Worm (Caenorhabditis elegans) whole organism, L4 larva: ENCODE data around the gene F32D8.14.

Experiments used
- F10B5.3 ChIP-seq: sonication (generic microtip); optimal IDR thresholded peaks from 2 replicates; lab custom pipeline; 2016; ENCODE audit warnings: mild to moderate bottlenecking, missing genetic modification characterization, missing compliant biosample characterization
- F26F4.8 ChIP-seq: fragments of 200-800 bp; sonication (Bioruptor generic); conservative IDR thresholded peaks from 2 replicates; pipeline ENCODE4 v1.3.6; 2022; ENCODE audit warnings: missing genetic modification characterization, missing compliant biosample characterization
- T20F7.1 ChIP-seq: fragments of 200-800 bp; sonication (Bioruptor generic); optimal IDR thresholded peaks from 2 replicates; lab custom pipeline; 2018; ENCODE audit warnings: mild to moderate bottlenecking, missing genetic modification characterization, missing compliant biosample characterization
- T26A8.4 ChIP-seq: fragments of 200-800 bp; sonication (Bioruptor generic); IDR thresholded peaks from 2 replicates; pipeline ENCODE4 v1.3.6; 2022; ENCODE audit warnings: missing genetic modification characterization, missing compliant biosample characterization
- Y105C5A.15 ChIP-seq: fragments of 200-800 bp; sonication (Bioruptor generic); IDR thresholded peaks from 2 replicates; pipeline ENCODE4 v1.3.6; 2022; ENCODE audit warnings: missing genetic modification characterization, missing compliant biosample characterization
- ZK546.5 ChIP-seq, 2 experiments: sonication (generic microtip); optimal IDR thresholded peaks; 2 replicates each; lab custom pipeline; 2017; ENCODE audit warnings: missing biosample characterization in 2 of 2, missing genetic modification characterization in 2 of 2
- aly-2 ChIP-seq: sonication (generic microtip); optimal IDR thresholded peaks from 2 replicates; lab custom pipeline; 2018; ENCODE audit warnings: missing biosample characterization, missing genetic modification characterization
- ama-1 ChIP-seq: fragments of 150-350 bp; optimal IDR thresholded peaks from 2 replicates; lab custom pipeline; 2014; ENCODE audit warnings: inconsistent platforms, mixed read lengths
- ceh-20 ChIP-seq: fragments of 200-800 bp; sonication (Bioruptor generic); IDR thresholded peaks from 2 replicates; pipeline ENCODE4 v1.3.6; 2022; ENCODE audit warnings: missing genetic modification reagents, missing genetic modification characterization, missing compliant biosample characterization
- ceh-28 ChIP-seq: fragments of 150-350 bp; optimal IDR thresholded peaks from 2 replicates; lab custom pipeline; 2014; ENCODE audit warnings: missing biosample characterization, missing genetic modification reagents, missing genetic modification characterization
- ceh-32 ChIP-seq: sonication (generic microtip); optimal IDR thresholded peaks from 2 replicates; lab custom pipeline; 2016; ENCODE audit warnings: mild to moderate bottlenecking, missing genetic modification characterization, missing compliant biosample characterization; ENCODE audit not compliant: poor library complexity
- daf-8 ChIP-seq: fragments of 200-800 bp; sonication (Bioruptor generic); IDR thresholded peaks from 2 replicates; pipeline ENCODE4 v1.3.6; 2022; ENCODE audit warnings: missing genetic modification characterization, missing compliant biosample characterization
- dmd-8 ChIP-seq: fragments of 200-800 bp; sonication (Bioruptor generic); IDR thresholded peaks from 2 replicates; pipeline ENCODE4 v1.3.6; 2022; ENCODE audit warnings: missing genetic modification characterization, missing compliant biosample characterization
- dmd-9 ChIP-seq: fragments of 200-800 bp; sonication (Bioruptor generic); IDR thresholded peaks from 2 replicates; pipeline ENCODE4 v1.3.6; 2022; ENCODE audit warnings: missing genetic modification reagents, missing genetic modification characterization, missing compliant biosample characterization
- dve-1 ChIP-seq: sonication (generic microtip); optimal IDR thresholded peaks from 2 replicates; lab custom pipeline; 2017; ENCODE audit warnings: antibody characterized with exemption, mild to moderate bottlenecking, missing genetic modification characterization, missing compliant biosample characterization; ENCODE audit not compliant: insufficient read depth
- egl-43 ChIP-seq: fragments of 200-800 bp; sonication (Bioruptor generic); IDR thresholded peaks from 2 replicates; pipeline ENCODE4 v1.3.6; 2022; ENCODE audit warnings: missing genetic modification reagents, missing genetic modification characterization, missing compliant biosample characterization
- fos-1 ChIP-seq: fragments of 150-350 bp; optimal IDR thresholded peaks from 2 replicates; lab custom pipeline; 2014; ENCODE audit warnings: missing biosample characterization, missing genetic modification characterization
- hif-1 ChIP-seq, 2 experiments: sonication (generic microtip); optimal IDR thresholded peaks; 2 replicates each; lab custom pipeline; 2016 to 2017; ENCODE audit warnings: missing compliant biosample characterization in 2 of 2, missing genetic modification characterization in 2 of 2, missing genetic modification reagents in 2 of 2, missing genotype in 2 of 2, mild to moderate bottlenecking in 1 of 2
- hmg-1.1 ChIP-seq: fragments of 200-800 bp; sonication (Bioruptor generic); IDR thresholded peaks from 2 replicates; pipeline ENCODE4 v1.3.6; 2022; ENCODE audit warnings: missing genetic modification reagents, missing genetic modification characterization, missing compliant biosample characterization
- jun-1 ChIP-seq: fragments of 150-350 bp; optimal IDR thresholded peaks from 2 replicates; lab custom pipeline; 2014; ENCODE audit warnings: missing biosample characterization, missing genetic modification reagents, missing genetic modification characterization
- lim-7 ChIP-seq: fragments of 200-800 bp; sonication (Bioruptor generic); IDR thresholded peaks from 2 replicates; pipeline ENCODE4 v1.3.6; 2022; ENCODE audit warnings: missing genetic modification characterization, missing compliant biosample characterization
- lin-13 ChIP-seq: fragments of 150-350 bp; optimal IDR thresholded peaks from 2 replicates; lab custom pipeline; 2014; ENCODE audit warnings: missing biosample characterization, missing genetic modification reagents, missing genetic modification characterization
- lin-29 ChIP-seq: fragments of 200-800 bp; sonication (Bioruptor generic); IDR thresholded peaks from 2 replicates; pipeline ENCODE4 v1.3.6; 2022; ENCODE audit warnings: missing genetic modification reagents, missing genetic modification characterization, missing compliant biosample characterization
- lin-38 ChIP-seq: fragments of 200-800 bp; sonication (Bioruptor generic); IDR thresholded peaks from 2 replicates; pipeline ENCODE4 v1.3.6; 2022; ENCODE audit warnings: missing genetic modification reagents, missing genetic modification characterization, missing compliant biosample characterization
- madf-5 ChIP-seq, 2 experiments: fragments of 200-800 bp; sonication (Bioruptor generic); IDR thresholded peaks; 2 replicates each; pipeline ENCODE4 v1.3.6; 2022; ENCODE audit warnings: missing compliant biosample characterization in 2 of 2, missing genetic modification characterization in 2 of 2
- madf-9 ChIP-seq: fragments of 200-800 bp; sonication (Bioruptor generic); conservative IDR thresholded peaks from 2 replicates; pipeline ENCODE4 v1.3.6; 2022; ENCODE audit warnings: missing genetic modification reagents, missing genetic modification characterization, missing compliant biosample characterization
- mdl-1 ChIP-seq, 2 experiments: fragments of 150-350 bp in 1 of 2; sonication (generic microtip) in 1 of 2; optimal IDR thresholded peaks; 2 replicates each; lab custom pipeline; 2014 to 2017; ENCODE audit warnings: missing biosample characterization in 2 of 2, missing genetic modification characterization in 2 of 2
- mdt-29 ChIP-seq: fragments of 200-800 bp; sonication (Bioruptor generic); IDR thresholded peaks from 2 replicates; pipeline ENCODE4 v1.3.6; 2022; ENCODE audit warnings: missing genetic modification reagents, missing genetic modification characterization, missing compliant biosample characterization
- mxl-2 ChIP-seq: fragments of 200-800 bp; sonication (Bioruptor generic); conservative IDR thresholded peaks from 2 replicates; pipeline ENCODE4 v1.3.6; 2022; ENCODE audit warnings: missing genetic modification reagents, missing genetic modification characterization, missing compliant biosample characterization
- nhr-10 ChIP-seq: fragments of 150-350 bp; optimal IDR thresholded peaks from 2 replicates; lab custom pipeline; 2014; ENCODE audit warnings: missing biosample characterization, missing genetic modification characterization
- nhr-102 ChIP-seq: sonication (generic microtip); optimal IDR thresholded peaks from 2 replicates; lab custom pipeline; 2016; ENCODE audit warnings: mild to moderate bottlenecking, missing genetic modification characterization, moderate library complexity, missing compliant biosample characterization
- nhr-111 ChIP-seq: fragments of 200-800 bp; sonication (Bioruptor generic); optimal IDR thresholded peaks from 2 replicates; lab custom pipeline; 2018; ENCODE audit warnings: mild to moderate bottlenecking, missing genetic modification characterization, missing compliant biosample characterization
- nhr-25 ChIP-seq: sonication (generic microtip); optimal IDR thresholded peaks from 2 replicates; lab custom pipeline; 2017; ENCODE audit warnings: missing genetic modification characterization, mild to moderate bottlenecking, missing compliant biosample characterization, antibody characterized with exemption, moderate library complexity, borderline replicate concordance; ENCODE audit not compliant: insufficient read depth
- nhr-28 ChIP-seq: fragments of 150-350 bp; optimal IDR thresholded peaks from 2 replicates; lab custom pipeline; 2014; ENCODE audit warnings: missing biosample characterization, missing genetic modification characterization
- nhr-41 ChIP-seq: fragments of 200-800 bp; sonication (Bioruptor generic); IDR thresholded peaks from 2 replicates; pipeline ENCODE4 v1.3.6; 2022; ENCODE audit warnings: missing genetic modification reagents, missing genetic modification characterization, missing compliant biosample characterization
- nhr-48 ChIP-seq: sonication (generic microtip); optimal IDR thresholded peaks from 2 replicates; lab custom pipeline; 2016; ENCODE audit warnings: mild to moderate bottlenecking, missing genetic modification characterization, missing compliant biosample characterization
- pha-4 ChIP-seq, 2 experiments: fragments of 150-350 bp in 1 of 2; fragments of 200-800 bp in 1 of 2; sonication (Bioruptor generic) in 1 of 2; IDR thresholded peaks in 1 of 2; optimal IDR thresholded peaks in 1 of 2; 2 replicates each; pipeline versions ENCODE4 v1.3.6 to Lab custom; 2014 to 2022; ENCODE audit warnings: missing genetic modification characterization in 2 of 2, missing genetic modification reagents in 2 of 2, missing biosample characterization in 1 of 2, missing compliant biosample characterization in 1 of 2
- saeg-2 ChIP-seq: fragments of 200-800 bp; sonication (Bioruptor generic); IDR thresholded peaks from 2 replicates; pipeline ENCODE4 v1.3.6; 2022; ENCODE audit warnings: missing genetic modification reagents, missing genetic modification characterization, missing compliant biosample characterization
- skn-1 ChIP-seq: fragments of 150-350 bp; optimal IDR thresholded peaks from 2 replicates; lab custom pipeline; 2014; ENCODE audit warnings: missing biosample characterization, missing genetic modification characterization
- snpc-1.2 ChIP-seq: fragments of 200-800 bp; sonication (Bioruptor generic); IDR thresholded peaks from 2 replicates; pipeline ENCODE4 v1.3.6; 2022; ENCODE audit warnings: missing genetic modification reagents, missing genetic modification characterization, missing compliant biosample characterization
- spr-1 ChIP-seq: sonication (generic microtip); optimal IDR thresholded peaks from 2 replicates; lab custom pipeline; 2016; ENCODE audit warnings: mild to moderate bottlenecking, missing genetic modification characterization, missing compliant biosample characterization
- spr-3 ChIP-seq: fragments of 200-800 bp; sonication (Bioruptor generic); optimal IDR thresholded peaks from 2 replicates; lab custom pipeline; 2018; ENCODE audit warnings: mild to moderate bottlenecking, missing genetic modification characterization, missing compliant biosample characterization
- unc-39 ChIP-seq: sonication (generic microtip); optimal IDR thresholded peaks from 2 replicates; lab custom pipeline; 2017; ENCODE audit warnings: missing biosample characterization, missing genetic modification characterization
- unc-62 ChIP-seq, 3 experiments: fragments of 150-350 bp in 1 of 3; sonication (generic microtip); optimal IDR thresholded peaks in 2 of 3; peaks in 1 of 3; 1 replicate in 1 of 3; 2 replicates in 2 of 3; lab custom pipeline; 2014 to 2017; ENCODE audit warnings: missing biosample characterization in 3 of 3, missing genetic modification characterization in 3 of 3, missing genetic modification reagents in 3 of 3, missing genotype in 1 of 3
- vab-7 ChIP-seq: fragments of 200-800 bp; sonication (Bioruptor generic); IDR thresholded peaks from 2 replicates; pipeline ENCODE4 v1.3.6; 2022; ENCODE audit warnings: missing genetic modification reagents, missing genetic modification characterization, missing compliant biosample characterization
- zfp-3 ChIP-seq: fragments of 200-800 bp; sonication (Bioruptor generic); conservative IDR thresholded peaks from 2 replicates; pipeline ENCODE4 v1.3.6; 2022; ENCODE audit warnings: missing genetic modification reagents, missing genetic modification characterization, missing compliant biosample characterization

F32D8.14 gene

DNA sequence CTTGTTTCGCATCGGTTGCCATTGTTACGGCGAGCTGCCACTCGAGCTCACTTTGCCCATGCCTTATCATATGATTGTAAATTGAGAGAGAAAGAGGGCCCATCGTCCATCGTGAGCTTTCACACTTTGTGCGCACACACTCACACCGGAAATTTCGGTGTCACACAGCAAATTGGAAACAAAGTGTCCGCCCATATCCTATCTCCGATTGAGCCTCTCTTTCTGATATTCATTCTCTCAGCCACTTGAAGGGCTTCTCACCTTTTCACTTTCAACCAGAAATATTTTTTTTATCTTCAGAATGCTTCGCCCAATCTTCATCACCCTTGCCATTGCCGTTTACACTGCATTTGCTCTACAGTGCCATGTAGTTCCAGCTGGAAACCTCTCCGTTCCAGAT, 34.9 kb upstream of the F32D8.14 start, which contains the start of gene F58B4.3:
F58B4.3 (plus strand) TSS at position 301 of the 400 bp plus-strand sequence.
- no peak for TF ChIP-seq snpc-1.2 (GFP tag; lab: Robert Waterston, UW)
- TF ChIP-seq daf-8 (GFP tag; lab: Robert Waterston, UW), result no peak
- no peak for TF ChIP-seq jun-1 (tag; lab: Kevin White, UChicago)
- TF ChIP-seq fos-1 (tag; lab: Kevin White, UChicago), result no peak
- no peak for TF ChIP-seq lin-38 (GFP tag; lab: Robert Waterston, UW)
- no peak for TF ChIP-seq hif-1 (tag; optimal IDR thresholded peaks at IDR 0.05; lab: Kevin White, UChicago)
- no peak for TF ChIP-seq nhr-10 (tag; lab: Kevin White, UChicago)
- TF ChIP-seq mxl-2 (GFP tag; lab: Robert Waterston, UW), result no peak
- TF ChIP-seq nhr-111, result no peak
- no peak for TF ChIP-seq madf-9 (GFP tag; lab: Robert Waterston, UW)
- TF ChIP-seq nhr-25 (tag; lab: Kevin White, UChicago), result no peak
- TF ChIP-seq nhr-48 (tag; lab: Kevin White, UChicago), result no peak
- no peak for TF ChIP-seq ceh-20 (GFP tag; lab: Robert Waterston, UW)
- no peak for TF ChIP-seq mdt-29 (GFP tag; lab: Robert Waterston, UW)
- no peak for TF ChIP-seq T26A8.4 (GFP tag; lab: Robert Waterston, UW)
- no peak for TF ChIP-seq ama-1
- TF ChIP-seq lin-13, result no peak
- no peak for TF ChIP-seq skn-1
- TF ChIP-seq dmd-9 (GFP tag; lab: Robert Waterston, UW), result no peak

ce11 chrV:10925658-10926057, 31.1 kb upstream of the F32D8.14 start:
- TF ChIP-seq saeg-2 (GFP tag; lab: Robert Waterston, UW), result no peak
- no peak for TF ChIP-seq spr-3
- TF ChIP-seq nhr-28 (tag; lab: Kevin White, UChicago), result no peak
- TF ChIP-seq ZK546.5 (tag; optimal IDR thresholded peaks at IDR 0.05; lab: Kevin White, UChicago), result no peak
- no peak for TF ChIP-seq zfp-3 (GFP tag; lab: Robert Waterston, UW)
- TF ChIP-seq T20F7.1 (GFP tag; lab: Kevin White, UChicago), result no peak
- TF ChIP-seq lin-29 (GFP tag; lab: Robert Waterston, UW), result no peak
- TF ChIP-seq spr-1 (tag; lab: Kevin White, UChicago), result no peak
- TF ChIP-seq nhr-102 (tag; lab: Kevin White, UChicago), result no peak
- no peak for TF ChIP-seq madf-5 (GFP tag; IDR thresholded peaks at IDR 0.05; lab: Robert Waterston, UW)
- no peak for TF ChIP-seq lim-7 (GFP tag; lab: Robert Waterston, UW)
- TF ChIP-seq ceh-32 (tag; lab: Kevin White, UChicago), result no peak
- no peak for TF ChIP-seq Y105C5A.15 (GFP tag; lab: Robert Waterston, UW)
- TF ChIP-seq mdl-1 (tag; optimal IDR thresholded peaks at IDR 0.05; lab: Kevin White, UChicago), result no peak
- TF ChIP-seq F26F4.8 (GFP tag; lab: Robert Waterston, UW), result no peak
- no peak for TF ChIP-seq fos-1 (tag; lab: Kevin White, UChicago)
- TF ChIP-seq dmd-9 (GFP tag; lab: Robert Waterston, UW), result no peak
- no peak for TF ChIP-seq F10B5.3
- no peak for TF ChIP-seq egl-43 (GFP tag; lab: Robert Waterston, UW)
- TF ChIP-seq, all 104 proteins: peak for 0

- no peak for TF ChIP-seq madf-5 (GFP tag; IDR thresholded peaks at IDR 0.05; lab: Robert Waterston, UW)
- TF ChIP-seq lin-29 (GFP tag; lab: Robert Waterston, UW), result no peak
- TF ChIP-seq ama-1, result no peak
- no peak for TF ChIP-seq dmd-8
- no peak for TF ChIP-seq hif-1 (tag; optimal IDR thresholded peaks at IDR 0.05; lab: Kevin White, UChicago)
- TF ChIP-seq pha-4 (GFP tag; IDR thresholded peaks at IDR 0.05; lab: Robert Waterston, UW), result no peak
- TF ChIP-seq pha-4 (tag; optimal IDR thresholded peaks at IDR 0.05; lab: Kevin White, UChicago), result no peak
- no peak for TF ChIP-seq unc-62 (GFP tag; optimal IDR thresholded peaks at IDR 0.05 in 1 of 2; lab: Kevin White, UChicago)
- no peak for TF ChIP-seq unc-62 (tag; optimal IDR thresholded peaks at IDR 0.05; lab: Kevin White, UChicago)
- TF ChIP-seq dve-1, result no peak
- TF ChIP-seq ceh-28 (tag; lab: Kevin White, UChicago), result no peak
- no peak for TF ChIP-seq aly-2
- no peak for TF ChIP-seq hmg-1.1 (GFP tag; lab: Robert Waterston, UW)
- TF ChIP-seq nhr-41 (GFP tag; lab: Robert Waterston, UW), result no peak
- TF ChIP-seq vab-7 (GFP tag; lab: Robert Waterston, UW), result no peak
- no peak for TF ChIP-seq ceh-20 (GFP tag; lab: Robert Waterston, UW)
- no peak for TF ChIP-seq unc-39
These were observed 30.1 kb upstream of the F32D8.14 start, which contains the start of gene F58B4.6 for ce11 chrV:10924731-10925130. Gene F58B4.6 (plus strand): TSS chrV:10925031.
